Worm (Caenorhabditis elegans) whole organism, L3 larva: ENCODE data around the gene T18D3.5.

Experiments
- R02D3.7 ChIP-seq: fragments of 150-350 bp; optimal IDR thresholded peaks from 2 replicates; lab custom pipeline; 2014; ENCODE audit warnings: missing biosample characterization, missing genetic modification characterization
- ZK546.5 ChIP-seq: sonication (generic microtip); optimal IDR thresholded peaks from 2 replicates; lab custom pipeline; 2017; ENCODE audit warnings: missing biosample characterization, missing genetic modification characterization
- aly-2 ChIP-seq: fragments of 150-350 bp; optimal IDR thresholded peaks from 2 replicates; lab custom pipeline; 2014; ENCODE audit warnings: missing biosample characterization, missing genetic modification characterization
- ama-1 ChIP-seq: fragments of 150-350 bp; optimal IDR thresholded peaks from 2 replicates; lab custom pipeline; 2018
- ceh-16 ChIP-seq: sonication (generic microtip); optimal IDR thresholded peaks from 2 replicates; lab custom pipeline; 2017; ENCODE audit warnings: missing biosample characterization, missing genetic modification characterization
- ceh-28 ChIP-seq: fragments of 150-350 bp; optimal IDR thresholded peaks from 2 replicates; lab custom pipeline; 2014; ENCODE audit warnings: missing biosample characterization, missing genetic modification reagents, missing genetic modification characterization
- ceh-82 ChIP-seq: fragments of 150-350 bp; optimal IDR thresholded peaks from 2 replicates; lab custom pipeline; 2014; ENCODE audit warnings: missing biosample characterization, missing genetic modification characterization
- daf-12 ChIP-seq: fragments of 150-350 bp; optimal IDR thresholded peaks from 2 replicates; lab custom pipeline; 2014; ENCODE audit warnings: missing biosample characterization, missing genetic modification reagents, missing genetic modification characterization
- egl-27 ChIP-seq: sonication (generic microtip); optimal IDR thresholded peaks from 4 replicates; lab custom pipeline; 2017; ENCODE audit warnings: missing biosample characterization, missing genetic modification reagents, missing genetic modification characterization
- egl-5 ChIP-seq: fragments of 150-350 bp; optimal IDR thresholded peaks from 2 replicates; lab custom pipeline; 2017; ENCODE audit warnings: missing biosample characterization, missing genetic modification reagents, missing genetic modification characterization, inconsistent platforms
- elt-2 ChIP-seq: sonication (generic microtip); optimal IDR thresholded peaks from 2 replicates; lab custom pipeline; 2016; ENCODE audit warnings: missing genetic modification reagents, mild to moderate bottlenecking, missing genetic modification characterization, missing compliant biosample characterization
- elt-3 ChIP-seq, 3 experiments: fragments of 150-350 bp in 1 of 3; sonication (generic microtip) in 2 of 3; optimal IDR thresholded peaks; 2 replicates in 2 of 3; 4 replicates in 1 of 3; lab custom pipeline; 2014 to 2017; ENCODE audit warnings: missing biosample characterization in 3 of 3, missing genetic modification characterization in 3 of 3
- fkh-10 ChIP-seq: sonication (generic microtip); optimal IDR thresholded peaks from 2 replicates; lab custom pipeline; 2017; ENCODE audit warnings: missing biosample characterization, missing genetic modification reagents, missing genetic modification characterization
- hmg-11 ChIP-seq: sonication (generic microtip); optimal IDR thresholded peaks from 2 replicates; lab custom pipeline; 2016; ENCODE audit warnings: missing genetic modification characterization, missing compliant biosample characterization
- jun-1 ChIP-seq: fragments of 150-350 bp; optimal IDR thresholded peaks from 2 replicates; lab custom pipeline; 2014; ENCODE audit warnings: missing biosample characterization, missing genetic modification reagents, missing genetic modification characterization
- lin-15B ChIP-seq: fragments of 150-350 bp; optimal IDR thresholded peaks from 2 replicates; lab custom pipeline; 2014; ENCODE audit warnings: missing biosample characterization, missing genetic modification characterization
- lsy-12 ChIP-seq: sonication (generic microtip); optimal IDR thresholded peaks from 2 replicates; lab custom pipeline; 2016; ENCODE audit warnings: mild to moderate bottlenecking, missing genetic modification characterization, missing compliant biosample characterization
- mml-1 ChIP-seq: fragments of 150-350 bp; sonication (generic microtip); optimal IDR thresholded peaks from 3 replicates; lab custom pipeline; 2014; ENCODE audit warnings: missing biosample characterization, missing genetic modification characterization
- nfya-1 ChIP-seq: sonication (generic microtip); optimal IDR thresholded peaks from 2 replicates; lab custom pipeline; 2017; ENCODE audit warnings: missing genetic modification characterization, mild to moderate bottlenecking, missing compliant biosample characterization, antibody characterized with exemption, moderate library complexity; ENCODE audit not compliant: insufficient read depth
- nhr-11 ChIP-seq: fragments of 150-350 bp; optimal IDR thresholded peaks from 2 replicates; lab custom pipeline; 2014; ENCODE audit warnings: missing biosample characterization, missing genetic modification characterization
- nhr-23 ChIP-seq: fragments of 150-350 bp; optimal IDR thresholded peaks from 2 replicates; lab custom pipeline; 2014; ENCODE audit warnings: missing biosample characterization, missing genetic modification reagents, missing genetic modification characterization
- nhr-237 ChIP-seq: fragments of 150-350 bp; optimal IDR thresholded peaks from 2 replicates; lab custom pipeline; 2014; ENCODE audit warnings: missing biosample characterization, missing genetic modification characterization
- nhr-25 ChIP-seq: sonication (generic microtip); optimal IDR thresholded peaks from 2 replicates; lab custom pipeline; 2017; ENCODE audit warnings: missing biosample characterization, missing genetic modification characterization
- nhr-28 ChIP-seq: fragments of 150-350 bp; optimal IDR thresholded peaks from 2 replicates; lab custom pipeline; 2014; ENCODE audit warnings: missing biosample characterization, missing genetic modification characterization
- nhr-43 ChIP-seq: sonication (generic microtip); optimal IDR thresholded peaks from 2 replicates; lab custom pipeline; 2016; ENCODE audit warnings: mild to moderate bottlenecking, missing genetic modification characterization, missing compliant biosample characterization; ENCODE audit not compliant: poor library complexity, severe bottlenecking
- nhr-67 ChIP-seq: fragments of 150-350 bp; optimal IDR thresholded peaks from 2 replicates; lab custom pipeline; 2014; ENCODE audit warnings: missing biosample characterization, missing genetic modification characterization
- pha-4 ChIP-seq: fragments of 150-350 bp; optimal IDR thresholded peaks from 2 replicates; lab custom pipeline; 2014; ENCODE audit warnings: missing biosample characterization, missing genetic modification reagents, missing genetic modification characterization
- pqm-1 ChIP-seq: fragments of 150-350 bp; optimal IDR thresholded peaks from 2 replicates; lab custom pipeline; 2017; ENCODE audit warnings: missing biosample characterization, missing genetic modification characterization, inconsistent platforms
- unc-62 ChIP-seq: fragments of 150-350 bp; sonication (generic microtip); optimal IDR thresholded peaks from 4 replicates; lab custom pipeline; 2014; ENCODE audit warnings: missing biosample characterization, missing genetic modification reagents, missing genetic modification characterization
- zag-1 ChIP-seq: fragments of 150-350 bp; optimal IDR thresholded peaks from 2 replicates; lab custom pipeline; 2014; ENCODE audit warnings: missing biosample characterization, missing genetic modification characterization
- ztf-11 ChIP-seq: fragments of 150-350 bp; optimal IDR thresholded peaks from 2 replicates; lab custom pipeline; 2014; ENCODE audit warnings: missing biosample characterization, missing genetic modification characterization
- ztf-4 ChIP-seq: fragments of 150-350 bp; optimal IDR thresholded peaks from 2 replicates; lab custom pipeline; 2014; ENCODE audit warnings: missing biosample characterization, missing genetic modification characterization

The T18D3.5 gene

DNA sequence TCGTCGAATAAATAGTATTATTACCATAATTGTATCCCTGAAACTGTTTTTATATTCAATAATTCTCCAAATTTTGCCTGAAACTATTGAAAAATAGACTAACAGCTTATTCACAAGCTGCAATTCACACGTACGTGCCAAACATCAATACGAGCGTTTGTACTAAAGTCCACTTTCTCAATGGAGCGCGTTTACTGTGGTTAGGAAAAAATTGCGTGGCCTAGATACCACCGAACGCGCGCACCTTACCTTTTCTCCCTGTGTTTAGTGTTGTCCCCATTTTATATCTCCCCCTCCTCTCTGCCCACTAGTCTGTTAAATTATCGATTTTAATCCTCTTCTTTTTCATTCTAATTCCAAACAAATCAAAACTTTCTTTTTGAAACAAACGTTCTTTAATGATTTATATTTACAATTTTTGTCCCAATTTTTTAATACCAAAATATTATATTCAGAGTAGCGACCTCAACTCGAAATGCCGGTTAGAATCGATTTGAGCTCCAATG is 9.3 kb upstream of the T18D3.5 start, which contains the start of the genes T18D3.9 and T18D3.1 (continued):
- peak; percentile 9 for TF ChIP-seq ceh-28 (tag; lab: Kevin White, UChicago)
- no peak for TF ChIP-seq ztf-11 (tag; lab: Kevin White, UChicago)
- no peak for TF ChIP-seq fkh-10 (GFP tag; lab: Kevin White, UChicago)
- peak; percentile 39 for TF ChIP-seq pqm-1 (tag; lab: Kevin White, UChicago)
- TF ChIP-seq mml-1 (tag; lab: Kevin White, UChicago) = no peak
- TF ChIP-seq hmg-11 (tag; lab: Kevin White, UChicago) = peak; percentile 53
- TF ChIP-seq nfya-1 (tag; lab: Kevin White, UChicago) = peak; percentile 51
- TF ChIP-seq nhr-23 (tag; lab: Kevin White, UChicago) = peak; percentile 83

DNA sequence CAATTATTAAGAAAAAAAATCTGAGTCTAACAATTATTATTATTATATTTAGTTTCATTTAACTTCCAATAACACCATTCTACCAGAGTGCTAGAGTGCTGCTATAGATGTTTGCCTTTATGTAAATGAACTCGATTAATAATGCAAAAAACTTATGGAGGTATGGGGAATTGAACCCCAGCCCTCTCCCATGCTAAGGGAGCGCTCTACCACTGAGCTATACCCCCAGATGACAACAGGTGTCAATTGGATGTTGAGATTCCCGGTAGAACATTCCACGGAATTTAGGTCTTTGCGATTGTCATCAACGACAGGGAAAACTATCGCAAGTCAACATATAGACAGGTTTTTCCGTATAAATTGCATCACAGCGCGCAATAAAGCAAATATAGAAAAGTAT is 5.6 kb upstream of the T18D3.5 start:
- TF ChIP-seq elt-2 (tag; lab: Kevin White, UChicago) (peak; percentile 52), pqm-1 (tag; lab: Kevin White, UChicago) (peak; percentile 66), nhr-43 (tag; lab: Kevin White, UChicago) (peak; percentile 38), zag-1 (no peak), nhr-237 (tag; lab: Kevin White, UChicago) (no peak), egl-27 (tag; lab: Kevin White, UChicago) (peak; percentile 2), elt-3 (tag; optimal IDR thresholded peaks at IDR 0.05; lab: Kevin White, UChicago) (peak in 1 of 3 experiments; percentile 61), lsy-12 (tag; lab: Kevin White, UChicago) (peak; percentile 49), egl-5 (tag; lab: Kevin White, UChicago) (peak; percentile 23), nhr-23 (tag; lab: Kevin White, UChicago) (peak; percentile 80), nfya-1 (tag; lab: Kevin White, UChicago) (peak; percentile 38), pha-4 (tag; lab: Kevin White, UChicago) (peak; percentile 77), R02D3.7 (tag; lab: Kevin White, UChicago) (peak; percentile 36), ztf-4 (tag; lab: Kevin White, UChicago) (no peak), daf-12 (tag; lab: Kevin White, UChicago) (no peak), nhr-67 (no peak), nhr-25 (tag; lab: Kevin White, UChicago) (peak; percentile 80), nhr-28 (tag; lab: Kevin White, UChicago) (peak; percentile 33)

DNA sequence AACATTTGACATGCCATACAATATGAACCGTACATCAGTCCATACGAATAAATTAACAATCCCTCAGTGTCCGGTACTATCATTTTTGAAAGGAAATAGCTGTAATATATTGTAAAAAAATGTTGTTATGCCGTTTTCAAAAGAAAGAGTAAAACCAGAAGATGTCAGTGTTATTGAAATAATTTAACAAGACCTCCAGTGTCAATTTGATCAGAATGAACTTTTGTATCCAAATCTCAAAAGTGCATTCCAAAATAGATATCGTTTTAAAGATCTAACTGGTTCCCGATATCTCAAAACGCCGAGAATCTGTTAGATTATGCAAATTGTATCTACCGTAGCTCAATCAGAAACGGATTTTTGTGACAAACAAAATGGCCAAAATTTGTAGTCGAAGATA is 2.0 kb upstream of the T18D3.5 start, which contains the start of gene odr-7:
Gene odr-7 (minus strand): TSS at position 101 of the 400 bp plus-strand sequence.
- TF ChIP-seq nhr-23 (tag; lab: Kevin White, UChicago) (no peak), zag-1 (no peak), nhr-28 (tag; lab: Kevin White, UChicago) (no peak), nhr-11 (tag; lab: Kevin White, UChicago) (no peak), nhr-67 (no peak), ama-1 (lab: Kevin White, UChicago) (no peak)

DNA sequence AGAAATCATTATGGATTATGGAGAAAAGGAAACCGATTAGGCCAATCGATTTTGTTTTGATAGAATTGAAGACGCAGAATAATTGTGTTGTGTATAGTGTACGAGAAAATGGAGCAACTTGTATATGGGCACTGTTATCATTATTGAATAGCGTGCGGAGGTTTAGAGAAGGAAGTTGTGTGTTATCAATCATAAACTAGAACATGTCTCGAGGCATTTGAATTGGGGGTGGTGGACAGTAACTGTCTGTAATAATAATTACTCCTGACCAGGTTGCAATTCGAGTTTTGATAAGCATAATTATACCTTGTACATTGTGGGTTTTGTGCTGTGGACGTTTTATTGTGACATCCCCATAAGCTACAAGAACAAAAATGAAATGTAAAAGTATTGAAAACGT is 3.2 kb downstream of the T18D3.5 start, which contains the start of gene cdf-2:
Gene cdf-2 (minus strand): TSS at position 149 of the 400 bp plus-strand sequence.
- TF ChIP-seq ceh-16 (no peak), lin-15B (tag; lab: Kevin White, UChicago) (no peak), pha-4 (tag; lab: Kevin White, UChicago) (peak; percentile 34), ZK546.5 (tag; lab: Kevin White, UChicago) (no peak), ceh-82 (no peak), hmg-11 (tag; lab: Kevin White, UChicago) (no peak), nhr-28 (tag; lab: Kevin White, UChicago) (no peak), pqm-1 (tag; lab: Kevin White, UChicago) (peak; percentile 91), elt-2 (tag; lab: Kevin White, UChicago) (peak; percentile 85), jun-1 (tag; lab: Kevin White, UChicago) (peak; percentile 34), unc-62 (GFP tag; lab: Kevin White, UChicago) (no peak)

DNA sequence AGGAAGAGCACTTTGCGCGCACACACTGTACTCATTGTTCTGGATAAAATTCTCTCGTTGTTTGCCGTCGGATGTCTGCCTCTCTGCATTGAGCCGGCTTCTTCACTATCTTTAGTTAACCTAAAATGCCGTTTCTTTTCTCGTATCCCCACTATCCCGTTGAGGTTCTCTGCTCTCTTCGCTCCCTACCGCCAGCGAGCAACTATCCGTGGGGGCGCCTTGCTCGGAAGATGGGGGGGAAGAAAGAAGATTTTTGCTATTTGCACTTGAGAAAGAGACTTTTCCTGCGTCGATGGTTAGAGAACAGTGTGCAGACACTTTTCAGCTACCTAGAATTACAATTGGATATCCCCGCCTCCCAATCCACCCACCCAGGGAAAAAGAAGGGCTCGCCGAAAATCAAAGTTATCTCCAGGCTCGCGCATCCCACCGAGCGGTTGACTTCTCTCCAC is 4.1 kb downstream of the T18D3.5 start, which contains the start of gene myo-2:
Gene myo-2 (plus strand): TSS at position 402 of the 452 bp plus-strand sequence.
- TF ChIP-seq nhr-237 (tag; lab: Kevin White, UChicago) (no peak), aly-2 (tag; lab: Kevin White, UChicago) (no peak), nhr-25 (tag; lab: Kevin White, UChicago) (no peak), ceh-82 (no peak), daf-12 (tag; lab: Kevin White, UChicago) (no peak), pha-4 (tag; lab: Kevin White, UChicago) (peak; percentile 16), nhr-23 (tag; lab: Kevin White, UChicago) (no peak)
